Fruit fly (Drosophila melanogaster) S2 (cell line): ENCODE data around the gene Nin.

Experiments
- CG8478 ChIP-seq: fragments of >200 bp; optimal IDR thresholded peaks from 2 replicates; lab custom pipeline; 2018
- CTCF ChIP-seq, 2 experiments: fragments of >200 bp; optimal IDR thresholded peaks; 2 replicates each; lab custom pipeline; 2018

- no peak for TF ChIP-seq CG8478 (lab: Kevin White, UChicago)
- no peak for TF ChIP-seq CTCF (optimal IDR thresholded peaks at IDR 0.05; lab: Kevin White, UChicago)
Measured at dm6 chr2L:5228581-5229077, 49.7 kb downstream of the Nin start.
